Fruit fly (Drosophila melanogaster) whole organism, embryonic: Measurements from ENCODE around the gene rdhB.
A peak's percentile ranks its signal among the peaks of the same experiment; 100 is the strongest.

ENCODE experiments used
- ATbp ChIP-seq: fragments of 200-800 bp; sonication (Bioruptor generic); optimal IDR thresholded peaks from 2 replicates; lab custom pipeline; 2017; ENCODE audit warnings: missing biosample characterization, mild to moderate bottlenecking, missing genetic modification characterization, missing genetic modification reagents
- Ada2b ChIP-seq: fragments of 200-800 bp; sonication (Bioruptor generic); IDR thresholded peaks from 2 replicates; pipeline ENCODE4 v1.3.6; 2022; ENCODE audit warnings: missing biosample characterization, missing genetic modification characterization
- Adf1 ChIP-seq: fragments of 200-800 bp; sonication (Bioruptor generic); IDR thresholded peaks from 2 replicates; pipeline ENCODE4 v1.3.6; 2022; ENCODE audit warnings: missing biosample characterization, missing genetic modification characterization
- Aef1 ChIP-seq: fragments of 200-800 bp; sonication (Bioruptor generic); IDR thresholded peaks from 3 replicates; pipeline ENCODE4 v1.3.6; 2022; ENCODE audit warnings: missing biosample characterization, missing genetic modification characterization
- Bdp1 ChIP-seq: fragments of 200-800 bp; sonication (Bioruptor generic); optimal IDR thresholded peaks from 3 replicates; lab custom pipeline; 2016; ENCODE audit warnings: missing biosample characterization, missing genetic modification characterization
- CG10147 ChIP-seq: fragments of 200-800 bp; sonication (Bioruptor generic); optimal IDR thresholded peaks from 2 replicates; lab custom pipeline; 2019; ENCODE audit warnings: missing biosample characterization, mild to moderate bottlenecking, missing genetic modification characterization, moderate library complexity
- CG10267 ChIP-seq: fragments of 200-800 bp; sonication (Bioruptor generic); optimal IDR thresholded peaks from 2 replicates; lab custom pipeline; 2018; ENCODE audit warnings: missing biosample characterization, mild to moderate bottlenecking, missing genetic modification characterization, moderate library complexity
- CG10543 ChIP-seq: fragments of 200-800 bp; sonication (Bioruptor generic); optimal IDR thresholded peaks from 3 replicates; lab custom pipeline; 2017; ENCODE audit warnings: missing biosample characterization, mild to moderate bottlenecking, missing genetic modification characterization, moderate library complexity
- CG11456 ChIP-seq: fragments of 200-800 bp; sonication (Bioruptor generic); IDR thresholded peaks from 3 replicates; pipeline ENCODE4 v1.3.6; 2022; ENCODE audit warnings: missing biosample characterization, missing genetic modification characterization
- CG11695 ChIP-seq: fragments of 200-800 bp; sonication (Bioruptor generic); IDR thresholded peaks from 3 replicates; pipeline ENCODE4 v1.3.6; 2022; ENCODE audit warnings: missing biosample characterization, missing genetic modification characterization
- CG12769 ChIP-seq: fragments of 200-800 bp; sonication (Bioruptor generic); optimal IDR thresholded peaks from 2 replicates; lab custom pipeline; 2019; ENCODE audit warnings: missing biosample characterization, mild to moderate bottlenecking, missing genetic modification characterization, moderate library complexity
- CG14667 ChIP-seq: fragments of 200-800 bp; sonication (Bioruptor generic); IDR thresholded peaks from 2 replicates; pipeline ENCODE4 v1.3.6; 2022; ENCODE audit warnings: missing biosample characterization, missing genetic modification characterization
- CG1832 ChIP-seq: fragments of 200-800 bp; sonication (Bioruptor generic); optimal IDR thresholded peaks from 2 replicates; lab custom pipeline; 2017; ENCODE audit warnings: missing biosample characterization, mild to moderate bottlenecking, missing genetic modification characterization, inconsistent platforms
- CG18764 ChIP-seq: fragments of 200-800 bp; sonication (Bioruptor generic); optimal IDR thresholded peaks from 3 replicates; lab custom pipeline; 2016; ENCODE audit warnings: missing biosample characterization, missing genetic modification characterization
- CG2202 ChIP-seq: fragments of 200-800 bp; sonication (Bioruptor generic); optimal IDR thresholded peaks from 2 replicates; lab custom pipeline; 2018; ENCODE audit warnings: missing biosample characterization, mild to moderate bottlenecking, missing genetic modification characterization
- CG3847 ChIP-seq: fragments of 200-800 bp; sonication (Bioruptor generic); IDR thresholded peaks from 2 replicates; pipeline ENCODE4 v1.3.6; 2022; ENCODE audit warnings: missing biosample characterization, missing genetic modification characterization
- CG6272 ChIP-seq: fragments of 200-800 bp; sonication (Bioruptor generic); IDR thresholded peaks from 2 replicates; pipeline ENCODE4 v1.3.6; 2022; ENCODE audit warnings: missing biosample characterization, missing genetic modification characterization
- CG6854 ChIP-seq: fragments of 200-800 bp; sonication (Bioruptor generic); optimal IDR thresholded peaks from 3 replicates; lab custom pipeline; 2017; ENCODE audit warnings: missing biosample characterization, mild to moderate bottlenecking, missing genetic modification characterization
- CG7556 ChIP-seq: fragments of 200-800 bp; sonication (Bioruptor generic); optimal IDR thresholded peaks from 2 replicates; lab custom pipeline; 2017; ENCODE audit warnings: missing biosample characterization, mild to moderate bottlenecking, missing genetic modification characterization
- CG7928 ChIP-seq: fragments of 200-800 bp; sonication (Bioruptor generic); optimal IDR thresholded peaks from 2 replicates; lab custom pipeline; 2017; ENCODE audit warnings: missing biosample characterization, mild to moderate bottlenecking, missing genetic modification characterization
- CG8290 ChIP-seq, 3 experiments: fragments of 200-800 bp; sonication (Bioruptor generic); optimal IDR thresholded peaks; 2 replicates each; lab custom pipeline; 2016 to 2019; ENCODE audit warnings: missing biosample characterization in 3 of 3, missing genetic modification characterization in 3 of 3, mild to moderate bottlenecking in 2 of 3, moderate library complexity in 1 of 3
- CG8359 ChIP-seq: fragments of 200-800 bp; sonication (Bioruptor generic); optimal IDR thresholded peaks from 2 replicates; lab custom pipeline; 2017; ENCODE audit warnings: missing biosample characterization, mild to moderate bottlenecking, missing genetic modification characterization, borderline replicate concordance
- CG9215 ChIP-seq: fragments of 200-800 bp; sonication (Bioruptor generic); IDR thresholded peaks from 2 replicates; pipeline ENCODE4 v1.3.6; 2022; ENCODE audit warnings: missing biosample characterization, missing genetic modification characterization
- Dref ChIP-seq: fragments of 200-800 bp; sonication (Bioruptor generic); IDR thresholded peaks from 2 replicates; pipeline ENCODE4 v1.3.6; 2022; ENCODE audit warnings: missing biosample characterization, missing genetic modification characterization
- Drgx ChIP-seq: fragments of 200-800 bp; sonication (Bioruptor generic); IDR thresholded peaks from 2 replicates; pipeline ENCODE4 v1.3.6; 2022; ENCODE audit warnings: missing biosample characterization, missing genetic modification characterization
- E2f1 ChIP-seq: fragments of 200-800 bp; sonication (Bioruptor generic); IDR thresholded peaks from 2 replicates; pipeline ENCODE4 v1.3.6; 2022; ENCODE audit warnings: missing biosample characterization, missing genetic modification characterization
- Elba2 ChIP-seq: fragments of 200-800 bp; sonication (Bioruptor generic); optimal IDR thresholded peaks from 3 replicates; lab custom pipeline; 2016; ENCODE audit warnings: missing biosample characterization, missing genetic modification characterization
- Gug ChIP-seq: fragments of 200-800 bp; sonication (Bioruptor generic); IDR thresholded peaks from 4 replicates; pipeline ENCODE4 v1.3.6; 2022; ENCODE audit warnings: missing biosample characterization, missing genetic modification characterization
- H15 ChIP-seq: fragments of 200-800 bp; sonication (Bioruptor generic); IDR thresholded peaks from 3 replicates; pipeline ENCODE4 v1.3.6; 2022; ENCODE audit warnings: missing biosample characterization, missing genetic modification characterization
- Oli ChIP-seq: fragments of 200-800 bp; sonication (Bioruptor generic); optimal IDR thresholded peaks from 2 replicates; lab custom pipeline; 2018; ENCODE audit warnings: missing biosample characterization, mild to moderate bottlenecking, missing genetic modification characterization, moderate library complexity
- Poxn ChIP-seq: fragments of 200-800 bp; sonication (Bioruptor generic); IDR thresholded peaks from 2 replicates; pipeline ENCODE4 v1.3.6; 2022; ENCODE audit warnings: missing biosample characterization, missing genetic modification characterization
- TFAM ChIP-seq: fragments of 200-800 bp; sonication (Bioruptor generic); optimal IDR thresholded peaks from 2 replicates; lab custom pipeline; 2017; ENCODE audit warnings: missing biosample characterization, missing genetic modification characterization, inconsistent platforms
- az2 ChIP-seq: fragments of 200-800 bp; sonication (Bioruptor generic); optimal IDR thresholded peaks from 3 replicates; lab custom pipeline; 2016; ENCODE audit warnings: missing biosample characterization, missing genetic modification characterization
- br ChIP-seq: fragments of >200 bp; optimal IDR thresholded peaks from 2 replicates; lab custom pipeline; 2017
- cas ChIP-seq: fragments of 200-800 bp; sonication (Bioruptor generic); IDR thresholded peaks from 2 replicates; pipeline ENCODE4 v1.3.6; 2022; ENCODE audit warnings: missing biosample characterization, missing genetic modification characterization
- chif ChIP-seq, 2 experiments: fragments of 200-800 bp; sonication (Bioruptor generic); optimal IDR thresholded peaks; 3 replicates each; lab custom pipeline; 2016; ENCODE audit warnings: missing biosample characterization in 2 of 2, missing genetic modification characterization in 2 of 2
- croc ChIP-seq: fragments of 200-800 bp; sonication (Bioruptor generic); conservative IDR thresholded peaks from 3 replicates; pipeline ENCODE4 v1.3.6; 2022; ENCODE audit warnings: missing biosample characterization, missing genetic modification characterization
- da ChIP-seq: fragments of 200-800 bp; sonication (Bioruptor generic); optimal IDR thresholded peaks from 2 replicates; lab custom pipeline; 2016; ENCODE audit warnings: missing biosample characterization, missing genetic modification characterization
- danr ChIP-seq: fragments of 200-800 bp; sonication (Bioruptor generic); IDR thresholded peaks from 2 replicates; pipeline ENCODE4 v1.3.6; 2022; ENCODE audit warnings: missing biosample characterization, missing genetic modification characterization
- emc ChIP-seq: fragments of 200-800 bp; sonication (Bioruptor generic); optimal IDR thresholded peaks from 2 replicates; lab custom pipeline; 2016; ENCODE audit warnings: missing biosample characterization, missing genetic modification characterization
- gem ChIP-seq: fragments of 200-800 bp; sonication (Bioruptor generic); optimal IDR thresholded peaks from 2 replicates; lab custom pipeline; 2019; ENCODE audit warnings: missing biosample characterization, mild to moderate bottlenecking, missing genetic modification characterization, moderate library complexity
- gsb ChIP-seq: fragments of 200-800 bp; sonication (Bioruptor generic); IDR thresholded peaks from 2 replicates; pipeline ENCODE4 v1.3.6; 2022; ENCODE audit warnings: missing biosample characterization, missing genetic modification characterization
- lilli ChIP-seq: fragments of 200-800 bp; sonication (Bioruptor generic); optimal IDR thresholded peaks from 3 replicates; lab custom pipeline; 2016; ENCODE audit warnings: missing biosample characterization, missing genetic modification characterization
- nau ChIP-seq: fragments of 200-800 bp; sonication (Bioruptor generic); optimal IDR thresholded peaks from 3 replicates; lab custom pipeline; 2017; ENCODE audit warnings: missing biosample characterization, mild to moderate bottlenecking, missing genetic modification characterization, missing genetic modification reagents
- pnt ChIP-seq: fragments of 200-800 bp; sonication (Bioruptor generic); optimal IDR thresholded peaks from 3 replicates; lab custom pipeline; 2016; ENCODE audit warnings: missing biosample characterization, missing genetic modification characterization
- prd ChIP-seq, 3 experiments: fragments of >200 bp in 2 of 3; fragments of 200-800 bp in 1 of 3; sonication (Bioruptor generic) in 1 of 3; optimal IDR thresholded peaks in 2 of 3; IDR thresholded peaks in 1 of 3; 2 replicates in 2 of 3; 3 replicates in 1 of 3; pipeline versions ENCODE4 v1.3.6 to Lab custom; 2017 to 2022; ENCODE audit warnings: missing biosample characterization in 1 of 3, missing genetic modification characterization in 1 of 3
- row ChIP-seq: fragments of 200-800 bp; sonication (Bioruptor generic); IDR thresholded peaks from 3 replicates; pipeline ENCODE4 v1.3.6; 2022; ENCODE audit warnings: missing biosample characterization, missing genetic modification characterization
- sob ChIP-seq: fragments of 200-800 bp; sonication (Bioruptor generic); IDR thresholded peaks from 2 replicates; pipeline ENCODE4 v1.3.6; 2022; ENCODE audit warnings: missing biosample characterization, missing genetic modification characterization
- tna ChIP-seq: fragments of 200-800 bp; sonication (Bioruptor generic); IDR thresholded peaks from 2 replicates; pipeline ENCODE4 v1.3.6; 2022; ENCODE audit warnings: missing biosample characterization, missing genetic modification characterization; ENCODE audit not compliant: partially characterized antibody
- vfl ChIP-seq: fragments of 200-800 bp; sonication (Bioruptor generic); optimal IDR thresholded peaks from 2 replicates; lab custom pipeline; 2016; ENCODE audit warnings: missing biosample characterization, missing genetic modification characterization
- zen ChIP-seq: fragments of 200-800 bp; sonication (Bioruptor generic); optimal IDR thresholded peaks from 3 replicates; lab custom pipeline; 2018; ENCODE audit warnings: missing biosample characterization, mild to moderate bottlenecking, missing genetic modification characterization, moderate library complexity

rdhB gene

DNA sequence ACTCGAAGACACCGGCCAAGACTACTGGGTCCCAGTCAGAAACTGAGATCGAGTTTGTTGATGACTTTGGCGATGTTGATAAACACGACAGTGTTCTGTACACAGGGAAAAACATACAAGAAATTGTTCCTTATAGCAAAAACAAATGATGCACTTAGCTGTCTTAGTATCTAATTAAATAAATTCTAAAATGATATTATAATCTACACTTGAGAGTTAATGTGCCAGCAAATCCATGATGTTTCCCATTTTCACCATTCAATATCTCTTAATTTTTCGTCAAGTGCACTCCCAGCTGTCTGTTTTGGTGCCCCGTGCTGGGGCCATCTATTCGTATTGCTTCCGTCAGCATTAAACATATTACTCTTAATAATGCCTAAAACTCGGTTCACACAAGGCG is 48.8 kb downstream of the rdhB start (continued):
- TF ChIP-seq vfl (no peak), CG14667 (GFP tag; lab: Robert Waterston, UW) (0 out of 2 replicates have a peak, but pooled peaks have one; percentile 15), prd (optimal IDR thresholded peaks at IDR 0.05; lab: Kevin White, UChicago) (no peak), prd (GFP tag; IDR thresholded peaks at IDR 0.05; lab: Robert Waterston, UW) (peak; percentile 68), gsb (GFP tag; lab: Robert Waterston, UW) (0 out of 2 replicates have a peak, but pooled peaks have one; percentile 26), CG6854 (no peak), gem (tag; lab: Kevin White, UChicago) (no peak), CG10543 (GFP tag; lab: Kevin White, UChicago) (no peak), CG7556 (no peak), Drgx (GFP tag; lab: Robert Waterston, UW) (peak; percentile 68), CG8359 (no peak), CG8290 (GFP tag; optimal IDR thresholded peaks at IDR 0.05; lab: Kevin White, UChicago) (no peak), CG8290 (tag; optimal IDR thresholded peaks at IDR 0.05; lab: Kevin White, UChicago) (no peak), CG11456 (GFP tag; lab: Robert Waterston, UW) (peak; percentile 55; the same call in 1 of the 3 replicates), br (lab: Kevin White, UChicago) (no peak), row (GFP tag; lab: Robert Waterston, UW) (peak; percentile 61; the same call in 2 of the 3 replicates), sob (GFP tag; lab: Robert Waterston, UW) (0 out of 2 replicates have a peak, but pooled peaks have one; percentile 29), danr (no peak), emc (GFP tag; lab: Kevin White, UChicago) (no peak), CG10267 (peak; percentile 29), CG9215 (GFP tag; lab: Robert Waterston, UW) (peak; percentile 26; the same call in 1 of the 2 replicates), CG3847 (GFP tag; lab: Robert Waterston, UW) (peak; percentile 40; the same call in 1 of the 2 replicates), CG11695 (GFP tag; lab: Robert Waterston, UW) (peak; percentile 51; the same call in 1 of the 3 replicates), da (no peak), TFAM (GFP tag; lab: Kevin White, UChicago) (no peak), CG18764 (GFP tag; lab: Kevin White, UChicago) (no peak), Elba2 (GFP tag; lab: Kevin White, UChicago) (no peak), zen (tag; lab: Kevin White, UChicago) (no peak), az2 (GFP tag; lab: Kevin White, UChicago) (no peak), E2f1 (GFP tag; lab: Robert Waterston, UW) (peak; percentile 41; the same call in 1 of the 2 replicates), Gug (GFP tag; lab: Robert Waterston, UW) (peak; percentile 16; the same call in 1 of the 4 replicates), cas (GFP tag; lab: Robert Waterston, UW) (no peak), lilli (GFP tag; lab: Kevin White, UChicago) (peak; percentile 39), ATbp (GFP tag; lab: Kevin White, UChicago) (no peak), CG6272 (GFP tag; lab: Robert Waterston, UW) (no peak), croc (GFP tag; lab: Robert Waterston, UW) (no peak; the same call in 2 of the 3 replicates), Poxn (GFP tag; lab: Robert Waterston, UW) (no peak), Ada2b (peak; percentile 40; the same call in 1 of the 2 replicates), Oli (tag; lab: Kevin White, UChicago) (peak; percentile 30), CG7928 (GFP tag; lab: Kevin White, UChicago) (no peak), CG10147 (GFP tag; lab: Kevin White, UChicago) (no peak), CG12769 (tag; lab: Kevin White, UChicago) (peak; percentile 40), tna (no peak), CG1832 (GFP tag; lab: Kevin White, UChicago) (no peak), chif (GFP tag; optimal IDR thresholded peaks at IDR 0.05; lab: Kevin White, UChicago) (peak in 1 of 2 experiments; percentile 7), H15 (GFP tag; lab: Robert Waterston, UW) (peak; percentile 14; the same call in 1 of the 3 replicates), nau (GFP tag; lab: Kevin White, UChicago) (no peak), Adf1 (GFP tag; lab: Robert Waterston, UW) (no peak), Bdp1 (GFP tag; lab: Kevin White, UChicago) (no peak), pnt (no peak), Dref (no peak), CG2202 (tag; lab: Kevin White, UChicago) (no peak), Aef1 (GFP tag; lab: Robert Waterston, UW) (peak; percentile 35; the same call in 1 of the 3 replicates)
